Fruit fly (Drosophila melanogaster) whole organism, embryonic: ENCODE data around the gene RhoGAP93B.

Experiments used
- Asciz ChIP-seq: fragments of 200-800 bp; sonication (Bioruptor generic); optimal IDR thresholded peaks from 2 replicates; lab custom pipeline; 2017; ENCODE audit warnings: missing biosample characterization, mild to moderate bottlenecking, missing genetic modification characterization, missing genetic modification reagents
- Atf3 ChIP-seq: fragments of 200-800 bp; sonication (Bioruptor generic); optimal IDR thresholded peaks from 3 replicates; lab custom pipeline; 2016; ENCODE audit warnings: missing biosample characterization, missing genetic modification characterization
- Blimp-1 ChIP-seq: fragments of 200-800 bp; sonication (Bioruptor generic); optimal IDR thresholded peaks from 3 replicates; lab custom pipeline; 2018; ENCODE audit warnings: missing biosample characterization, missing genetic modification characterization, mild to moderate bottlenecking, moderate library complexity, missing genetic modification reagents
- CG10147 ChIP-seq: fragments of 200-800 bp; sonication (Bioruptor generic); optimal IDR thresholded peaks from 2 replicates; lab custom pipeline; 2019; ENCODE audit warnings: missing biosample characterization, mild to moderate bottlenecking, missing genetic modification characterization, moderate library complexity
- CG10654 ChIP-seq: fragments of 200-800 bp; sonication (Bioruptor generic); optimal IDR thresholded peaks from 2 replicates; lab custom pipeline; 2016; ENCODE audit warnings: missing biosample characterization, missing genetic modification characterization
- CG11247 ChIP-seq: fragments of 200-800 bp; sonication (Bioruptor generic); IDR thresholded peaks from 2 replicates; pipeline ENCODE4 v1.3.6; 2022; ENCODE audit warnings: missing biosample characterization, missing genetic modification characterization
- CG11456 ChIP-seq: fragments of 200-800 bp; sonication (Bioruptor generic); IDR thresholded peaks from 3 replicates; pipeline ENCODE4 v1.3.6; 2022; ENCODE audit warnings: missing biosample characterization, missing genetic modification characterization
- CG12769 ChIP-seq: fragments of 200-800 bp; sonication (Bioruptor generic); optimal IDR thresholded peaks from 2 replicates; lab custom pipeline; 2019; ENCODE audit warnings: missing biosample characterization, mild to moderate bottlenecking, missing genetic modification characterization, moderate library complexity
- CG15601 ChIP-seq: fragments of 200-800 bp; sonication (Bioruptor generic); optimal IDR thresholded peaks from 3 replicates; lab custom pipeline; 2019; ENCODE audit warnings: missing biosample characterization, mild to moderate bottlenecking, missing genetic modification characterization, moderate library complexity
- CG17912 ChIP-seq: fragments of 200-800 bp; sonication (Bioruptor generic); optimal IDR thresholded peaks from 2 replicates; lab custom pipeline; 2018; ENCODE audit warnings: missing biosample characterization, mild to moderate bottlenecking, missing genetic modification characterization
- CG18599 ChIP-seq: fragments of 200-800 bp; sonication (Bioruptor generic); optimal IDR thresholded peaks from 3 replicates; lab custom pipeline; 2017; ENCODE audit warnings: missing biosample characterization, missing genetic modification characterization, mild to moderate bottlenecking, moderate library complexity, missing genetic modification reagents
- CG18619 ChIP-seq: fragments of 200-800 bp; sonication (Bioruptor generic); optimal IDR thresholded peaks from 3 replicates; lab custom pipeline; 2017; ENCODE audit warnings: missing biosample characterization, mild to moderate bottlenecking, missing genetic modification characterization
- CG2678 ChIP-seq: fragments of 200-800 bp; sonication (Bioruptor generic); optimal IDR thresholded peaks from 3 replicates; lab custom pipeline; 2019; ENCODE audit warnings: missing biosample characterization, mild to moderate bottlenecking, missing genetic modification characterization, moderate library complexity
- CG2875 ChIP-seq: fragments of 200-800 bp; sonication (Bioruptor generic); optimal IDR thresholded peaks from 2 replicates; lab custom pipeline; 2017; ENCODE audit warnings: missing biosample characterization, mild to moderate bottlenecking, missing genetic modification characterization, missing genetic modification reagents
- CG3065 ChIP-seq: fragments of 200-800 bp; sonication (Bioruptor generic); optimal IDR thresholded peaks from 2 replicates; lab custom pipeline; 2016; ENCODE audit warnings: missing biosample characterization, missing genetic modification characterization
- CG34422 ChIP-seq: fragments of 200-800 bp; sonication (Bioruptor generic); IDR thresholded peaks from 3 replicates; pipeline ENCODE4 v1.3.6; 2022; ENCODE audit warnings: missing biosample characterization, missing genetic modification characterization
- CG4730 ChIP-seq: fragments of 200-800 bp; sonication (Bioruptor generic); IDR thresholded peaks from 2 replicates; pipeline ENCODE4 v1.3.6; 2022; ENCODE audit warnings: missing biosample characterization, missing genetic modification characterization
- CG4854 ChIP-seq: fragments of 200-800 bp; sonication (Bioruptor generic); optimal IDR thresholded peaks from 2 replicates; lab custom pipeline; 2016; ENCODE audit warnings: missing biosample characterization, missing genetic modification characterization, inconsistent platforms
- CG6813 ChIP-seq: fragments of 200-800 bp; sonication (Bioruptor generic); optimal IDR thresholded peaks from 2 replicates; lab custom pipeline; 2017; ENCODE audit warnings: missing biosample characterization, missing genetic modification characterization, mild to moderate bottlenecking, moderate library complexity, missing genetic modification reagents
- CG9932 ChIP-seq: fragments of 200-800 bp; sonication (Bioruptor generic); IDR thresholded peaks from 2 replicates; pipeline ENCODE4 v1.3.6; 2022; ENCODE audit warnings: missing biosample characterization, missing genetic modification characterization
- Dll ChIP-seq: fragments of 200-800 bp; sonication (Bioruptor generic); IDR thresholded peaks from 4 replicates; pipeline ENCODE4 v1.3.6; 2022; ENCODE audit warnings: missing biosample characterization, missing genetic modification characterization; ENCODE audit not compliant: partially characterized antibody
- Eip74EF ChIP-seq, 2 experiments: fragments of 200-800 bp in 1 of 2; fragments of >200 bp in 1 of 2; sonication (Bioruptor generic) in 1 of 2; optimal IDR thresholded peaks; 2 replicates each; lab custom pipeline; 2017 to 2019; ENCODE audit warnings: missing biosample characterization in 2 of 2, missing genetic modification characterization in 2 of 2, mild to moderate bottlenecking in 1 of 2, moderate library complexity in 1 of 2
- GATAe ChIP-seq: fragments of 200-800 bp; sonication (Bioruptor generic); conservative IDR thresholded peaks from 2 replicates; pipeline ENCODE4 v1.3.6; 2022; ENCODE audit warnings: missing biosample characterization, missing genetic modification characterization
- HHEX ChIP-seq: fragments of 200-800 bp; sonication (Bioruptor generic); optimal IDR thresholded peaks from 3 replicates; lab custom pipeline; 2017; ENCODE audit warnings: missing biosample characterization, mild to moderate bottlenecking, missing genetic modification characterization, missing genetic modification reagents
- HLH54F ChIP-seq: fragments of 200-800 bp; sonication (Bioruptor generic); optimal IDR thresholded peaks from 3 replicates; lab custom pipeline; 2016; ENCODE audit warnings: missing biosample characterization, missing genetic modification characterization
- Hand ChIP-seq: fragments of 200-800 bp; sonication (Bioruptor generic); optimal IDR thresholded peaks from 2 replicates; lab custom pipeline; 2017; ENCODE audit warnings: mild to moderate bottlenecking, missing biosample characterization, missing genetic modification reagents, missing genetic modification characterization
- Meics ChIP-seq: fragments of 200-800 bp; sonication (Bioruptor generic); optimal IDR thresholded peaks from 2 replicates; lab custom pipeline; 2017; ENCODE audit warnings: missing biosample characterization, mild to moderate bottlenecking, missing genetic modification characterization
- NC2α ChIP-seq: fragments of 200-800 bp; sonication (Bioruptor generic); optimal IDR thresholded peaks from 2 replicates; lab custom pipeline; 2016; ENCODE audit warnings: missing biosample characterization, missing genetic modification characterization
- NK7.1 ChIP-seq: fragments of 200-800 bp; sonication (Bioruptor generic); optimal IDR thresholded peaks from 3 replicates; lab custom pipeline; 2016; ENCODE audit warnings: missing biosample characterization, missing genetic modification characterization
- Oaz ChIP-seq: fragments of 200-800 bp; sonication (Bioruptor generic); IDR thresholded peaks from 2 replicates; pipeline ENCODE4 v1.3.6; 2022; ENCODE audit warnings: missing biosample characterization, missing genetic modification characterization
- Opbp ChIP-seq: fragments of 200-800 bp; sonication (Bioruptor generic); IDR thresholded peaks from 3 replicates; pipeline ENCODE4 v1.3.6; 2022; ENCODE audit warnings: missing biosample characterization, missing genetic modification characterization; ENCODE audit not compliant: partially characterized antibody
- Pdp1 ChIP-seq, 2 experiments: fragments of 200-800 bp; sonication (Bioruptor generic); optimal IDR thresholded peaks; 3 replicates each; lab custom pipeline; 2016; ENCODE audit warnings: missing biosample characterization in 2 of 2, missing genetic modification characterization in 2 of 2, mild to moderate bottlenecking in 1 of 2, moderate library complexity in 1 of 2
- Stat92E ChIP-seq, 3 experiments: fragments of >200 bp in 2 of 3; fragments of 200-800 bp in 1 of 3; sonication (Bioruptor generic) in 1 of 3; optimal IDR thresholded peaks; 2 replicates each; lab custom pipeline; 2017 to 2019; ENCODE audit warnings: missing biosample characterization in 3 of 3, missing genetic modification characterization in 3 of 3, mild to moderate bottlenecking in 1 of 3, moderate library complexity in 1 of 3
- Xrp1 ChIP-seq: fragments of 200-800 bp; sonication (Bioruptor generic); IDR thresholded peaks from 2 replicates; pipeline ENCODE4 v1.3.6; 2022; ENCODE audit warnings: missing biosample characterization, missing genetic modification characterization
- bsh ChIP-seq, 2 experiments: fragments of 200-800 bp; sonication (Bioruptor generic); optimal IDR thresholded peaks; 2 replicates each; lab custom pipeline; 2017 to 2018; ENCODE audit warnings: mild to moderate bottlenecking in 2 of 2, missing biosample characterization in 2 of 2, missing genetic modification characterization in 2 of 2, moderate library complexity in 1 of 2
- dysf ChIP-seq: fragments of 200-800 bp; sonication (Bioruptor generic); IDR thresholded peaks from 3 replicates; pipeline ENCODE4 v1.3.6; 2022; ENCODE audit warnings: missing biosample characterization, missing genetic modification characterization
- insv ChIP-seq, 2 experiments: fragments of 200-800 bp; sonication (Bioruptor generic); optimal IDR thresholded peaks; 3 replicates each; lab custom pipeline; 2016 to 2018; ENCODE audit warnings: missing biosample characterization in 2 of 2, missing genetic modification characterization in 2 of 2
- mld ChIP-seq: fragments of 200-800 bp; sonication (Bioruptor generic); IDR thresholded peaks from 3 replicates; pipeline ENCODE4 v1.3.6; 2022; ENCODE audit warnings: missing biosample characterization, missing genetic modification characterization; ENCODE audit not compliant: partially characterized antibody
- odd ChIP-seq: fragments of 200-800 bp; sonication (Bioruptor generic); optimal IDR thresholded peaks from 2 replicates; lab custom pipeline; 2017; ENCODE audit warnings: missing biosample characterization, mild to moderate bottlenecking, missing genetic modification characterization
- onecut ChIP-seq: fragments of 200-800 bp; sonication (Bioruptor generic); IDR thresholded peaks from 2 replicates; pipeline ENCODE4 v1.3.6; 2022; ENCODE audit warnings: missing biosample characterization, missing genetic modification characterization
- pzg ChIP-seq: fragments of 200-800 bp; sonication (Bioruptor generic); optimal IDR thresholded peaks from 3 replicates; lab custom pipeline; 2018; ENCODE audit warnings: missing biosample characterization, mild to moderate bottlenecking, missing genetic modification characterization, moderate library complexity
- ro ChIP-seq: fragments of 200-800 bp; sonication (Bioruptor generic); IDR thresholded peaks from 2 replicates; pipeline ENCODE4 v1.3.6; 2022; ENCODE audit warnings: missing biosample characterization, missing genetic modification characterization
- sob ChIP-seq: fragments of 200-800 bp; sonication (Bioruptor generic); IDR thresholded peaks from 2 replicates; pipeline ENCODE4 v1.3.6; 2022; ENCODE audit warnings: missing biosample characterization, missing genetic modification characterization
- tna ChIP-seq: fragments of 200-800 bp; sonication (Bioruptor generic); IDR thresholded peaks from 2 replicates; pipeline ENCODE4 v1.3.6; 2022; ENCODE audit warnings: missing biosample characterization, missing genetic modification characterization; ENCODE audit not compliant: partially characterized antibody
- vvl ChIP-seq: fragments of 200-800 bp; sonication (Bioruptor generic); IDR thresholded peaks from 2 replicates; pipeline ENCODE4 v1.3.6; 2022; ENCODE audit warnings: missing biosample characterization, missing genetic modification characterization
- wek ChIP-seq: fragments of 200-800 bp; sonication (Bioruptor generic); optimal IDR thresholded peaks from 3 replicates; lab custom pipeline; 2018; ENCODE audit warnings: missing biosample characterization, mild to moderate bottlenecking, missing genetic modification characterization, moderate library complexity
- zen ChIP-seq: fragments of 200-800 bp; sonication (Bioruptor generic); optimal IDR thresholded peaks from 3 replicates; lab custom pipeline; 2018; ENCODE audit warnings: missing biosample characterization, mild to moderate bottlenecking, missing genetic modification characterization, moderate library complexity

Gene RhoGAP93B

dm6 chr3R:21065010-21065695 lies 32.5 kb downstream of the RhoGAP93B start, which contains the start of gene AnxB9 (continued):
- TF ChIP-seq CG10147 (GFP tag; lab: Kevin White, UChicago) (no peak), CG4854 (GFP tag; lab: Kevin White, UChicago) (peak; percentile 17), CG34422 (GFP tag; lab: Robert Waterston, UW) (peak; percentile 54; the same call in 1 of the 3 replicates), CG9932 (GFP tag; lab: Robert Waterston, UW) (peak; percentile 59), sob (GFP tag; lab: Robert Waterston, UW) (peak; percentile 62), Oaz (GFP tag; lab: Robert Waterston, UW) (no peak), wek (GFP tag; lab: Kevin White, UChicago) (peak; percentile 70), mld (GFP tag; lab: Robert Waterston, UW) (0 out of 3 replicates have a peak, but pooled peaks have one; percentile 53), Dll (GFP tag; lab: Robert Waterston, UW) (peak; percentile 50; the same call in 1 of the 4 replicates), zen (tag; lab: Kevin White, UChicago) (no peak), NK7.1 (GFP tag; lab: Kevin White, UChicago) (peak; percentile 10), Stat92E (GFP tag; optimal IDR thresholded peaks at IDR 0.05; lab: Kevin White, UChicago) (peak in 1 of 3 experiments; percentile 37), NC2α (GFP tag; lab: Kevin White, UChicago) (peak; percentile 51), CG18619 (GFP tag; lab: Kevin White, UChicago) (peak; percentile 6), CG10654 (GFP tag; lab: Kevin White, UChicago) (no peak), Xrp1 (GFP tag; lab: Robert Waterston, UW) (peak; percentile 16; the same call in 1 of the 2 replicates), CG18599 (GFP tag; lab: Kevin White, UChicago) (peak; percentile 66), CG4730 (no peak), Eip74EF (GFP tag; optimal IDR thresholded peaks at IDR 0.05; lab: Kevin White, UChicago) (peak in 1 of 2 experiments; percentile 49), CG12769 (tag; lab: Kevin White, UChicago) (peak; percentile 9), Hand (GFP tag; lab: Kevin White, UChicago) (peak; percentile 75), Pdp1 (GFP tag; optimal IDR thresholded peaks at IDR 0.05; lab: Kevin White, UChicago) (peak in 1 of 2 experiments; percentile 43), Asciz (peak; percentile 29), CG2875 (GFP tag; lab: Kevin White, UChicago) (no peak), bsh (GFP tag; optimal IDR thresholded peaks at IDR 0.05; lab: Kevin White, UChicago) (peak in 1 of 2 experiments; percentile 20), onecut (GFP tag; lab: Robert Waterston, UW) (peak; percentile 60), CG11247 (GFP tag; lab: Robert Waterston, UW) (peak; percentile 50), GATAe (GFP tag; lab: Robert Waterston, UW) (no peak), CG2678 (tag; lab: Kevin White, UChicago) (peak; percentile 37), tna (GFP tag; lab: Robert Waterston, UW) (peak; percentile 41), CG6813 (GFP tag; lab: Kevin White, UChicago) (peak; percentile 9), vvl (GFP tag; lab: Robert Waterston, UW) (peak; percentile 59), ro (GFP tag; lab: Robert Waterston, UW) (no peak), Meics (GFP tag; lab: Kevin White, UChicago) (peak; percentile 48), CG15601 (tag; lab: Kevin White, UChicago) (peak; percentile 8), HHEX (GFP tag; lab: Kevin White, UChicago) (peak; percentile 19), dysf (GFP tag; lab: Robert Waterston, UW) (no peak), pzg (peak; percentile 44), Opbp (GFP tag; lab: Robert Waterston, UW) (peak; percentile 77), CG17912 (GFP tag; lab: Kevin White, UChicago) (peak; percentile 42), insv (GFP tag; optimal IDR thresholded peaks at IDR 0.05; lab: Kevin White, UChicago) (no peak), HLH54F (GFP tag; lab: Kevin White, UChicago) (no peak), CG11456 (GFP tag; lab: Robert Waterston, UW) (peak; percentile 33; the same call in 1 of the 3 replicates), odd (peak; percentile 57), CG3065 (GFP tag; lab: Kevin White, UChicago) (no peak), Atf3 (GFP tag; lab: Kevin White, UChicago) (no peak), Blimp-1 (GFP tag; lab: Kevin White, UChicago) (peak; percentile 18)
